Fruit fly (Drosophila melanogaster) whole organism, adult: ENCODE results near the gene CG32639.
A peak's percentile ranks its signal among the peaks of the same experiment; 100 is the strongest.

Experiments
- CG12768 ChIP-seq: fragments of 200-800 bp; sonication (Bioruptor generic); optimal IDR thresholded peaks from 2 replicates; lab custom pipeline; 2017; ENCODE audit warnings: missing biosample characterization, missing genetic modification characterization, mild to moderate bottlenecking, moderate library complexity, missing genetic modification reagents
- CG14711 ChIP-seq: fragments of 200-800 bp; sonication (Bioruptor generic); optimal IDR thresholded peaks from 2 replicates; lab custom pipeline; 2018; ENCODE audit warnings: missing biosample characterization, mild to moderate bottlenecking, missing genetic modification characterization, moderate library complexity
- CG5204 ChIP-seq: fragments of 200-800 bp; sonication (Bioruptor generic); optimal IDR thresholded peaks from 2 replicates; lab custom pipeline; 2016; ENCODE audit warnings: missing biosample characterization, missing genetic modification characterization
- CG7101 ChIP-seq: fragments of 200-800 bp; sonication (Bioruptor generic); optimal IDR thresholded peaks from 2 replicates; lab custom pipeline; 2018; ENCODE audit warnings: missing biosample characterization, mild to moderate bottlenecking, missing genetic modification characterization, moderate library complexity
- Clk ChIP-seq: fragments of 200-800 bp; sonication (Bioruptor generic); optimal IDR thresholded peaks from 2 replicates; lab custom pipeline; 2017; ENCODE audit warnings: missing biosample characterization, missing genetic modification characterization
- Mnt ChIP-seq: fragments of 200-800 bp; sonication (Bioruptor generic); optimal IDR thresholded peaks from 2 replicates; lab custom pipeline; 2016; ENCODE audit warnings: missing biosample characterization, mild to moderate bottlenecking, missing genetic modification characterization
- cnc ChIP-seq, 2 experiments: fragments of >200 bp; optimal IDR thresholded peaks; 2 replicates each; lab custom pipeline; 2017
- ovo ChIP-seq: fragments of 200-800 bp; sonication (Bioruptor generic); optimal IDR thresholded peaks from 2 replicates; lab custom pipeline; 2016; ENCODE audit warnings: missing biosample characterization, missing genetic modification characterization
- toe ChIP-seq: fragments of 200-800 bp; sonication (Bioruptor generic); optimal IDR thresholded peaks from 2 replicates; lab custom pipeline; 2016; ENCODE audit warnings: missing biosample characterization, missing genetic modification characterization

dm6 chrX:13233811-13234737 lies 2.3 kb downstream of the CG32639 start:
- peak; percentile 21 for TF ChIP-seq CG14711 (tag; lab: Kevin White, UChicago)
- no peak for TF ChIP-seq ovo (GFP tag; lab: Kevin White, UChicago)
- no peak for TF ChIP-seq CG12768 (GFP tag; lab: Kevin White, UChicago)
- TF ChIP-seq toe (GFP tag; lab: Kevin White, UChicago) = no peak
- peak; percentile 20 for TF ChIP-seq CG7101 (tag; lab: Kevin White, UChicago)
- no peak for TF ChIP-seq Mnt (GFP tag; lab: Kevin White, UChicago)
- TF ChIP-seq Clk (GFP tag; lab: Kevin White, UChicago) = no peak
- TF ChIP-seq CG5204 (GFP tag; lab: Kevin White, UChicago) = no peak
- TF ChIP-seq cnc (optimal IDR thresholded peaks at IDR 0.05; lab: Kevin White, UChicago) = no peak
